Worm (Caenorhabditis elegans): ENCODE results near the gene T26H5.8.

DNA sequence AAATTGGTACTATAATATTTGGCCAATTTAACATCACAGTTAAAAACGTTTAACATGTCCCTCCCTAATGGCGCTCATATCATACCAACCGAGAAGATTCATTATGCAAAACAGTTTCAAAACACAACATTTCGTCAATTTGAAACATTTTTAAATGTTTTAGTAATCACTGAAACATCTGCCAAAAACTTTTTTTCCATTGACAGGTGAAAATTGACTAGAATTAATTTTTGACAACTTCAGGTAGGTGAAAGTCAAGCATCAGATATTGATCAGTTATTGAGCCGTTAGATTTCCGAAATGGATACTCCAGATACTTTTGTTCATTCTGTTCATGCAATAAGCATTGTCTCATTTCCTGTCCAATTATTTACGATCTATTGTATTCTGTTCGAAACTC is 25.6 kb downstream of the T26H5.8 start, which contains the start of gene srh-257:
- TF ChIP-seq ztf-29 (GFP tag; IDR thresholded peaks at IDR 0.05) (no peak), ztf-23 (GFP tag; IDR thresholded peaks at IDR 0.05) (no peak), ref-1 (GFP tag; conservative IDR thresholded peaks at IDR 0.05) (no peak), tab-1 (GFP tag; IDR thresholded peaks at IDR 0.05) (no peak), flt-1 (GFP tag; IDR thresholded peaks at IDR 0.05) (no peak), klf-2 (GFP tag; conservative IDR thresholded peaks at IDR 0.05) (no peak), cog-1 (tag; optimal IDR thresholded peaks at IDR 0.05) (no peak)
